Worm (Caenorhabditis elegans) whole organism, mixed stage, embryonic: Measurements from ENCODE around the gene Y62E10A.23.
A peak's percentile ranks its signal among the peaks of the same experiment; 100 is the strongest.
"Not testable (repeated sequence)": the region's sequence is repeated elsewhere in the genome, so short reads cannot be mapped to it uniquely, and the experiment has no call there.

Experiments
- M03D4.4 ChIP-seq: sonication (generic microtip); optimal IDR thresholded peaks from 2 replicates; lab custom pipeline; 2017; ENCODE audit warnings: mild to moderate bottlenecking, missing genetic modification characterization, missing compliant biosample characterization
- bed-3 ChIP-seq: fragments of 200-800 bp; sonication (Bioruptor generic); optimal IDR thresholded peaks from 3 replicates; lab custom pipeline; 2018; ENCODE audit warnings: mild to moderate bottlenecking, missing genetic modification characterization, moderate library complexity, missing compliant biosample characterization
- ceh-39 ChIP-seq: fragments of 150-350 bp; optimal IDR thresholded peaks from 2 replicates; lab custom pipeline; 2014; ENCODE audit warnings: missing biosample characterization, missing genetic modification characterization
- ceh-43 ChIP-seq: fragments of 200-800 bp; sonication (Bioruptor generic); optimal IDR thresholded peaks from 2 replicates; lab custom pipeline; 2018; ENCODE audit warnings: mild to moderate bottlenecking, missing genetic modification characterization, moderate library complexity, missing compliant biosample characterization
- ces-1 ChIP-seq: fragments of 150-350 bp; optimal IDR thresholded peaks from 2 replicates; lab custom pipeline; 2014; ENCODE audit warnings: missing biosample characterization, missing genetic modification reagents, missing genetic modification characterization
- cnd-1 ChIP-seq: fragments of 200-800 bp; sonication (Bioruptor generic); optimal IDR thresholded peaks from 2 replicates; lab custom pipeline; 2018; ENCODE audit warnings: mild to moderate bottlenecking, missing genetic modification characterization, missing compliant biosample characterization
- drap-1 ChIP-seq: fragments of 200-800 bp; sonication (Bioruptor generic); optimal IDR thresholded peaks from 3 replicates; lab custom pipeline; 2018; ENCODE audit warnings: mild to moderate bottlenecking, missing genetic modification characterization, missing compliant biosample characterization
- elt-1 ChIP-seq: sonication (generic microtip); optimal IDR thresholded peaks from 2 replicates; lab custom pipeline; 2017; ENCODE audit warnings: missing genetic modification characterization, mild to moderate bottlenecking, missing compliant biosample characterization, antibody characterized with exemption, moderate library complexity, borderline replicate concordance; ENCODE audit not compliant: insufficient read depth
- elt-3 ChIP-seq: fragments of 150-350 bp; optimal IDR thresholded peaks from 2 replicates; lab custom pipeline; 2014; ENCODE audit warnings: missing biosample characterization, missing genetic modification characterization
- ham-2 ChIP-seq: fragments of 200-800 bp; sonication (Bioruptor generic); optimal IDR thresholded peaks from 2 replicates; lab custom pipeline; 2018; ENCODE audit warnings: mild to moderate bottlenecking, missing genetic modification characterization, missing compliant biosample characterization
- hlh-1 ChIP-seq: fragments of 150-350 bp; optimal IDR thresholded peaks from 2 replicates; lab custom pipeline; 2014; ENCODE audit warnings: missing biosample characterization, missing genetic modification reagents, missing genetic modification characterization
- lin-13 ChIP-seq: fragments of 150-350 bp; optimal IDR thresholded peaks from 2 replicates; lab custom pipeline; 2014; ENCODE audit warnings: missing biosample characterization, missing genetic modification characterization
- lin-32 ChIP-seq: fragments of 200-800 bp; sonication (Bioruptor generic); optimal IDR thresholded peaks from 2 replicates; lab custom pipeline; 2018; ENCODE audit warnings: mild to moderate bottlenecking, missing genetic modification characterization, missing compliant biosample characterization
- lsy-2 ChIP-seq: fragments of 150-350 bp; optimal IDR thresholded peaks from 2 replicates; lab custom pipeline; 2014; ENCODE audit warnings: missing biosample characterization, missing genetic modification characterization
- mab-5 ChIP-seq: fragments of 150-350 bp; optimal IDR thresholded peaks from 2 replicates; lab custom pipeline; 2014; ENCODE audit warnings: missing biosample characterization, missing genetic modification characterization
- mep-1 ChIP-seq: fragments of 150-350 bp; optimal IDR thresholded peaks from 2 replicates; lab custom pipeline; 2017; ENCODE audit warnings: missing biosample characterization, missing genetic modification reagents, missing genetic modification characterization, inconsistent platforms
- mls-2 ChIP-seq: sonication (generic microtip); optimal IDR thresholded peaks from 2 replicates; lab custom pipeline; 2016; ENCODE audit warnings: mild to moderate bottlenecking, missing genetic modification characterization, moderate library complexity, missing compliant biosample characterization
- nhr-2 ChIP-seq: fragments of 150-350 bp; optimal IDR thresholded peaks from 2 replicates; lab custom pipeline; 2014; ENCODE audit warnings: missing biosample characterization, missing genetic modification characterization
- nhr-237 ChIP-seq: fragments of 150-350 bp; optimal IDR thresholded peaks from 2 replicates; lab custom pipeline; 2014; ENCODE audit warnings: missing biosample characterization, missing genetic modification characterization
- nhr-28 ChIP-seq: fragments of 150-350 bp; optimal IDR thresholded peaks from 2 replicates; lab custom pipeline; 2014; ENCODE audit warnings: missing biosample characterization, missing genetic modification characterization
- pha-4 ChIP-seq: fragments of 150-350 bp; optimal IDR thresholded peaks from 2 replicates; lab custom pipeline; 2018; ENCODE audit warnings: missing biosample characterization, missing genetic modification reagents, missing genetic modification characterization
- sem-2 ChIP-seq: fragments of 200-800 bp; sonication (Bioruptor generic); optimal IDR thresholded peaks from 2 replicates; lab custom pipeline; 2018; ENCODE audit warnings: mild to moderate bottlenecking, missing genetic modification characterization, missing compliant biosample characterization
- snpc-4 ChIP-seq: fragments of 150-350 bp; optimal IDR thresholded peaks from 2 replicates; lab custom pipeline; 2014; ENCODE audit warnings: missing biosample characterization, missing genetic modification characterization
- sptf-1 ChIP-seq: sonication (generic microtip); optimal IDR thresholded peaks from 2 replicates; lab custom pipeline; 2017; ENCODE audit warnings: mild to moderate bottlenecking, missing genetic modification characterization, moderate library complexity, missing compliant biosample characterization
- tbx-8 ChIP-seq: fragments of 200-800 bp; sonication (Bioruptor generic); optimal IDR thresholded peaks from 2 replicates; lab custom pipeline; 2018; ENCODE audit warnings: mild to moderate bottlenecking, missing genetic modification characterization, moderate library complexity, missing compliant biosample characterization
- unc-120 ChIP-seq: sonication (generic microtip); optimal IDR thresholded peaks from 2 replicates; lab custom pipeline; 2017; ENCODE audit warnings: missing genetic modification characterization, missing compliant biosample characterization; ENCODE audit not compliant: poor library complexity, severe bottlenecking
- unc-39 ChIP-seq: fragments of 150-350 bp; optimal IDR thresholded peaks from 2 replicates; lab custom pipeline; 2014; ENCODE audit warnings: missing biosample characterization, missing genetic modification characterization
- unc-62 ChIP-seq: fragments of 150-350 bp; optimal IDR thresholded peaks from 2 replicates; lab custom pipeline; 2014; ENCODE audit warnings: missing biosample characterization, missing genetic modification reagents, missing genetic modification characterization
- ztf-11 ChIP-seq: fragments of 150-350 bp; optimal IDR thresholded peaks from 2 replicates; lab custom pipeline; 2014; ENCODE audit warnings: missing biosample characterization, missing genetic modification characterization

Y62E10A.23 gene

ce11 chrIV:13412845-13413383, 26.8 kb downstream of the Y62E10A.23 start, which contains the start of gene gcl-1:
gcl-1 (minus strand) TSS chrIV:13412895.
- peak; percentile 17 for TF ChIP-seq ces-1
- no peak for TF ChIP-seq elt-3 (tag; lab: Kevin White, UChicago)
- no peak for TF ChIP-seq ceh-43
- TF ChIP-seq drap-1, result no peak
- peak; percentile 31 for TF ChIP-seq pha-4 (tag; lab: Kevin White, UChicago)
- TF ChIP-seq mls-2 (tag; lab: Kevin White, UChicago), result no peak
- no peak for TF ChIP-seq sem-2 (GFP tag; lab: Kevin White, UChicago)
- no peak for TF ChIP-seq nhr-237 (tag; lab: Kevin White, UChicago)
- TF ChIP-seq nhr-28 (tag; lab: Kevin White, UChicago), result no peak
- peak; percentile 3 for TF ChIP-seq cnd-1 (tag; lab: Kevin White, UChicago)
- TF ChIP-seq ham-2, result no peak
- no peak for TF ChIP-seq lsy-2 (tag; lab: Kevin White, UChicago)
- no peak for TF ChIP-seq M03D4.4 (tag; lab: Kevin White, UChicago)
- no peak for TF ChIP-seq ztf-11 (tag; lab: Kevin White, UChicago)
- no peak for TF ChIP-seq unc-62 (GFP tag; lab: Kevin White, UChicago)
- TF ChIP-seq lin-32 (GFP tag; lab: Kevin White, UChicago), result no peak
- TF ChIP-seq hlh-1 (tag; lab: Kevin White, UChicago), result peak; percentile 7
- TF ChIP-seq elt-1 (tag; lab: Kevin White, UChicago), result no peak

- TF ChIP-seq cnd-1 (tag; lab: Kevin White, UChicago) (no peak), nhr-2 (tag; lab: Kevin White, UChicago) (no peak), elt-1 (tag; lab: Kevin White, UChicago) (no peak), unc-39 (no peak), sem-2 (GFP tag; lab: Kevin White, UChicago) (no peak), pha-4 (tag; lab: Kevin White, UChicago) (no peak), sptf-1 (tag; lab: Kevin White, UChicago) (no peak), snpc-4 (tag; lab: Kevin White, UChicago) (no peak), drap-1 (no peak), ces-1 (peak; percentile 8), ztf-11 (tag; lab: Kevin White, UChicago) (no peak), ceh-39 (tag; lab: Kevin White, UChicago) (no peak), unc-120 (tag; lab: Kevin White, UChicago) (peak; percentile 33), ceh-43 (no peak), mls-2 (tag; lab: Kevin White, UChicago) (no peak)
Measured at ce11 chrIV:13415739-13416271, 29.7 kb downstream of the Y62E10A.23 start, which contains the start of the genes pik-1 and aptf-2. pik-1 (plus strand) TSS chrIV:13416041. aptf-2 (minus strand) TSS chrIV:13416051.

- no peak for TF ChIP-seq lin-13
- no peak for TF ChIP-seq ham-2
- no peak for TF ChIP-seq ceh-43
- TF ChIP-seq ces-1, result no peak
- no peak for TF ChIP-seq bed-3 (GFP tag; lab: Kevin White, UChicago)
- no peak for TF ChIP-seq mep-1 (tag; lab: Kevin White, UChicago)
Measured at ce11 chrIV:13422200-13422599, 36.1 kb downstream of the Y62E10A.23 start, which contains the start of gene nol-9. nol-9 (plus strand) TSS chrIV:13422500.

ce11 chrIV:13429240-13429639, 43.1 kb downstream of the Y62E10A.23 start, which contains the start of gene K09B11.4:
K09B11.4 (plus strand) TSS chrIV:13429540.
- TF ChIP-seq ceh-39 (tag; lab: Kevin White, UChicago), result no peak

- not testable (repeated sequence) for TF ChIP-seq mab-5 (tag; lab: Kevin White, UChicago); cnd-1 (tag; lab: Kevin White, UChicago); tbx-8 (GFP tag; lab: Kevin White, UChicago)
Measured at ce11 chrIV:13433904-13434303, 47.8 kb downstream of the Y62E10A.23 start, which contains the start of gene K09B11.5. K09B11.5 (minus strand) TSS chrIV:13434004.
